Fruit fly (Drosophila melanogaster): ENCODE data around the gene pigeon.

The pigeon gene

dm6 chr2L:19229059-19229458 lies 43.2 kb downstream of the pigeon start (continued):
- TF ChIP-seq CG33557 (GFP tag; optimal IDR thresholded peaks at IDR 0.05) (no peak), CG6654 (GFP tag; optimal IDR thresholded peaks at IDR 0.05) (no peak), CG12769 (tag; optimal IDR thresholded peaks at IDR 0.05) (no peak), CG11695 (GFP tag; IDR thresholded peaks at IDR 0.05) (no peak), Gug (GFP tag; IDR thresholded peaks at IDR 0.05) (no peak), CG8290 (GFP tag; optimal IDR thresholded peaks at IDR 0.05) (no peak), CG8290 (tag; optimal IDR thresholded peaks at IDR 0.05) (no peak), Drgx (GFP tag; IDR thresholded peaks at IDR 0.05) (0 out of 2 replicates have a peak, but pooled peaks have one; percentile 11), Neu2 (GFP tag; optimal IDR thresholded peaks at IDR 0.05; ENCODE audit: borderline replicate concordance) (no peak), MBD-R2 (GFP tag; IDR thresholded peaks at IDR 0.05) (no peak), gt (GFP tag; IDR thresholded peaks at IDR 0.05) (no peak), trem (tag; optimal IDR thresholded peaks at IDR 0.05) (no peak), Meics (GFP tag; optimal IDR thresholded peaks at IDR 0.05) (no peak), Med (GFP tag) (peak; percentile 20), zf30C (GFP tag; optimal IDR thresholded peaks at IDR 0.05) (peak; percentile 64), CG6254 (GFP tag; optimal IDR thresholded peaks at IDR 0.05) (no peak), vnd (GFP tag; IDR thresholded peaks at IDR 0.05; ENCODE audit: partially characterized antibody) (no peak), CG11456 (GFP tag; IDR thresholded peaks at IDR 0.05) (no peak), Sox102F (GFP tag; optimal IDR thresholded peaks at IDR 0.05) (no peak), CG11504 (tag; optimal IDR thresholded peaks at IDR 0.05) (peak; percentile 10), hkb (optimal IDR thresholded peaks at IDR 0.05) (no peak), hkb (GFP tag; IDR thresholded peaks at IDR 0.05) (0 out of 2 replicates have a peak, but pooled peaks have one; percentile 16), CG9727 (GFP tag; optimal IDR thresholded peaks at IDR 0.05) (peak; percentile 24), cas (GFP tag; IDR thresholded peaks at IDR 0.05) (no peak), sisA (GFP tag; IDR thresholded peaks at IDR 0.05) (no peak), vvl (GFP tag; IDR thresholded peaks at IDR 0.05) (no peak), gcm (GFP tag; optimal IDR thresholded peaks at IDR 0.05) (peak; percentile 15), aop (GFP tag; IDR thresholded peaks at IDR 0.05) (no peak), CG1529 (GFP tag; optimal IDR thresholded peaks at IDR 0.05) (no peak), Xrp1 (GFP tag; IDR thresholded peaks at IDR 0.05) (peak; percentile 32), CG5180 (GFP tag; optimal IDR thresholded peaks at IDR 0.05) (no peak), H15 (GFP tag; IDR thresholded peaks at IDR 0.05) (no peak), CG10267 (tag; optimal IDR thresholded peaks at IDR 0.05) (no peak), croc (GFP tag; conservative IDR thresholded peaks at IDR 0.05) (no peak), az2 (GFP tag; optimal IDR thresholded peaks at IDR 0.05) (no peak), schlank (tag; optimal IDR thresholded peaks at IDR 0.05) (no peak), cwo (GFP tag; optimal IDR thresholded peaks at IDR 0.05) (no peak), CG14050 (GFP tag; IDR thresholded peaks at IDR 0.05) (no peak), CG11723 (GFP tag; optimal IDR thresholded peaks at IDR 0.05) (no peak), CG34224 (GFP tag; IDR thresholded peaks at IDR 0.05; ENCODE audit: partially characterized antibody) (no peak), Optix (GFP tag; IDR thresholded peaks at IDR 0.05) (no peak), CG31441 (GFP tag; IDR thresholded peaks at IDR 0.05) (0 out of 2 replicates have a peak, but pooled peaks have one; percentile 26), CG12071 (GFP tag; optimal IDR thresholded peaks at IDR 0.05) (no peak), CG8924 (tag; optimal IDR thresholded peaks at IDR 0.05) (no peak), sens-2 (GFP tag; IDR thresholded peaks at IDR 0.05) (no peak), Ets97D (GFP tag; optimal IDR thresholded peaks at IDR 0.05) (no peak), CHES-1-like (GFP tag; optimal IDR thresholded peaks at IDR 0.05) (no peak), gem (tag; optimal IDR thresholded peaks at IDR 0.05) (peak; percentile 43), CG12155 (GFP tag; optimal IDR thresholded peaks at IDR 0.05) (no peak), CG34422 (GFP tag; IDR thresholded peaks at IDR 0.05) (no peak), CG4730 (GFP tag; IDR thresholded peaks at IDR 0.05) (no peak), sd (tag; optimal IDR thresholded peaks at IDR 0.05) (no peak), tin (GFP tag; optimal IDR thresholded peaks at IDR 0.05) (no peak)
